Fruit fly (Drosophila melanogaster): ENCODE data around the gene CG33342.
A peak's percentile ranks its signal among the peaks of the same experiment; 100 is the strongest.

The CG33342 gene

DNA sequence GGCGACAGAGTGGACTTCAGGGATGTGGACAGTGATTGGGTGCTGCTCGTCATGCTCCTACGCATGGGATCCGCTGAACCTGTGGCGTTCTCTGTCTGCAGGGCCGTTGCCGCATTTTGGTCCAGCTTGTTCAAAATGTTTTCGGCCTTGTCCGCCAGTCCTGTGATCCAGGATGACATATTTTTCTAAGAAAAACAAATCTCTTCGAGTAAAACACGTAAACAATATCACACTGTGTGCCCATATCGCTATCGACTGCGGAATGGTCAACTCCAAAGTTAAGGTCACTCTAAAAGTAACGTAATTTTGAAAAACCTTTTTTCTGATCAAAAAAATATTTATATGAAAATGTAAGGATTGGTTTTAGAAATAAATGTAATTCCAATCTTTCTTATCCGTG, 19.0 kb upstream of the CG33342 start, which contains the start of gene Golgin84:
TSS of gene Golgin84 (minus strand) at position 241 of the 400 bp plus-strand sequence.
- TF ChIP-seq CG7045 (GFP tag; optimal IDR thresholded peaks at IDR 0.05): no peak
- no peak for TF ChIP-seq CG12768 (GFP tag; optimal IDR thresholded peaks at IDR 0.05)
- no peak for TF ChIP-seq CG33017 (tag; optimal IDR thresholded peaks at IDR 0.05)
- no peak for TF ChIP-seq CG7101 (tag; optimal IDR thresholded peaks at IDR 0.05)
- TF ChIP-seq Mnt (GFP tag; optimal IDR thresholded peaks at IDR 0.05): no peak
- TF ChIP-seq cic (GFP tag; optimal IDR thresholded peaks at IDR 0.05): no peak
- TF ChIP-seq bab1 (GFP tag; optimal IDR thresholded peaks at IDR 0.05): no peak
- TF ChIP-seq pad (GFP tag; optimal IDR thresholded peaks at IDR 0.05): no peak
- no peak for TF ChIP-seq kay (GFP tag; ENCODE audit: borderline replicate concordance)

dm6 chr3R:24359957-24360356, 16.7 kb upstream of the CG33342 start, which contains the start of gene CG18528:
Gene CG18528, minus strand, starts transcription at chr3R:24360144.
- TF ChIP-seq bab1 (GFP tag; optimal IDR thresholded peaks at IDR 0.05) (peak; percentile 53), CG33017 (tag; optimal IDR thresholded peaks at IDR 0.05) (no peak)

DNA sequence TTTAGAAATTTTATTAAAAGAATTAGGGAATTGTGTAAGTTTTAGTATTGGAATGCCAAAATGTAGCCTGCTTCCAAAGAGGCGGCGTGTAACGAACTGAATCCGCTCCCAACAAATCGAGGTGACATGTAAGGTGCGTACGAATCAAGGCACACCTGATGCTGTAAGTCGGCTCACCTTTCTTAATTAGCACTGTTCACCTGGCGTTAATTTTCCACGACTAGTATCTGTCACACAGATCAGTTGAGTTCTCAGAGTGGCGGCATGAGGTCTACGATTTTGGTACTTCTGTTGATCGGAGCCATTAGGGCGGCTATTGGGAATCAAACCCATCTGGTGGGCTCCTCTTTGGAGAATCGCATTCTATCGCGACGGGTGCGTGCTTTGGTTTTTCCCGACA, 15.1 kb upstream of the CG33342 start, which contains the start of the genes CG5762 and CG33339:
TSS of gene CG5762 (minus strand) at position 101 of the 400 bp plus-strand sequence.
TSS of gene CG33339 (plus strand) at position 265 of the 400 bp plus-strand sequence.
- TF ChIP-seq CG1620 (GFP tag; optimal IDR thresholded peaks at IDR 0.05) (no peak), toe (GFP tag; optimal IDR thresholded peaks at IDR 0.05) (no peak), CG33017 (tag; optimal IDR thresholded peaks at IDR 0.05) (no peak), tj (GFP tag; optimal IDR thresholded peaks at IDR 0.05) (no peak), kay (GFP tag; ENCODE audit: borderline replicate concordance) (no peak), CG12768 (GFP tag; optimal IDR thresholded peaks at IDR 0.05) (no peak), CG7045 (GFP tag; optimal IDR thresholded peaks at IDR 0.05) (no peak), bab1 (GFP tag; optimal IDR thresholded peaks at IDR 0.05) (no peak), CG5204 (GFP tag; optimal IDR thresholded peaks at IDR 0.05) (no peak), Crg-1 (GFP tag; optimal IDR thresholded peaks at IDR 0.05) (no peak), Hr96 (GFP tag; optimal IDR thresholded peaks at IDR 0.05) (no peak)

dm6 chr3R:24362838-24363237, 13.8 kb upstream of the CG33342 start, which contains the start of gene CG33340:
Gene CG33340, plus strand, starts transcription at chr3R:24363138.
- no peak for TF ChIP-seq Crg-1 (GFP tag; optimal IDR thresholded peaks at IDR 0.05)
- TF ChIP-seq CG7045 (GFP tag; optimal IDR thresholded peaks at IDR 0.05): no peak
- no peak for TF ChIP-seq CG11617 (GFP tag; optimal IDR thresholded peaks at IDR 0.05)
- TF ChIP-seq cnc (optimal IDR thresholded peaks at IDR 0.05): no peak
- no peak for TF ChIP-seq Clk (GFP tag; optimal IDR thresholded peaks at IDR 0.05)
- no peak for TF ChIP-seq kay (GFP tag; ENCODE audit: borderline replicate concordance)

DNA sequence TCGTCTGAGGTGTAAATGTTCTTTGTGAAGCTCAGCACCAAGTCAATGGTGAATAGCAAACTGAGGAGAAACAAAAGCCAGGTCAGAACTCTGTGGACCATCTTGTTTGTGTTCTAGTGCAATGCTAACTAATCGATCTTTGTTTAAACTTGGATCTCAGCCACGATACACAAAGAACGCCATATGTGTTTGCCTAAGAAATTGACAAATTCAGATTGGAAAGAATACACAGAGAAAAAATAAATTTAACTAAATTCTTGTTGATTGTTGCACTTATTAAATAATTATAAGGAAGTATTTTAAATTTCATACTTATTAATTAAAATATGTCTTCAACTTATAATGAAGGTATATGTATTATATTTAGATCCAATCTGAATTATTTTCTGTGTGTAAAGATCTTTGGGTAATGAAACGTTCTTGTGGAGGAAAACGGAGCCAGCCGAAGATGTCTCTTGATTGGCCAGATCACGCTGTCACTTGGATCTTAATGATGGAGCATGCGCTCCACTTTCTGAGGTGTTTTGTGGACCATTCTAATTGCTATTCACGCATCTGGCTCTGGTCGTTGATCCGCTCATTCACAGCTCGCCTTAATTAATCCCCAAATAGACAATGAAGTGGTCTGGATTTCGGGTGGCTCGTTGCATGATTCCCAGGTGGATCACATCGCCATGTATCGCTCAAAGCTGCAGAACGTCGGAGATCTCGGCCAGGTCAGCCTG, 11.6 kb upstream of the CG33342 start, which contains the start of the genes CG17784 and CG13613:
TSS of gene CG17784 (minus strand) at position 101 of the 725 bp plus-strand sequence.
TSS of gene CG13613 (plus strand) at position 675 of the 725 bp plus-strand sequence.
- TF ChIP-seq cic (GFP tag; optimal IDR thresholded peaks at IDR 0.05) (no peak), CG11617 (GFP tag; optimal IDR thresholded peaks at IDR 0.05) (no peak)

DNA sequence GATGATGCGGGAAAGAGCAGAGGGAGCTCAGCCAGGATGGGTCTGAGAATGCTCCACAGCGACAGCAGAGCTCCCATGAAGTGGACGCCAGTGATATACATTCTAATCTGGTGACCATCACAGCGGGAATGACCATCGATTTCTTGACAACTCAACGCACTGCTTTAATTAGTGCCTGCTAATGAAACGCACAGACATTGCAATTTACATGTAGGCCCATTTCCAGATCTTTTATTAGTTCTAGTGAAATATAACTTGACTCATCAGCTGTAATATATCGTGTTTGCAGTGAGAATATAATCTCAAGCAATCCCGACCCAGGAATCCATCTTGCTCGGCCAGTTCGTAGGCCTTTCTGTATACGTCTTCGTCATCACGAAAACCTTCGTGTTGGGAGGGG, 9.5 kb upstream of the CG33342 start, which contains the start of gene CG42811:
TSS of gene CG42811 (minus strand) at position 101 of the 400 bp plus-strand sequence.
- no peak for TF ChIP-seq kay (GFP tag; ENCODE audit: borderline replicate concordance)
- TF ChIP-seq bab1 (GFP tag; optimal IDR thresholded peaks at IDR 0.05): no peak
- no peak for TF ChIP-seq Hr96 (GFP tag; optimal IDR thresholded peaks at IDR 0.05)
- no peak for TF ChIP-seq CG11617 (GFP tag; optimal IDR thresholded peaks at IDR 0.05)
- no peak for TF ChIP-seq toe (GFP tag; optimal IDR thresholded peaks at IDR 0.05)
- no peak for TF ChIP-seq pad (GFP tag; optimal IDR thresholded peaks at IDR 0.05)
- no peak for TF ChIP-seq Crg-1 (GFP tag; optimal IDR thresholded peaks at IDR 0.05)
- no peak for TF ChIP-seq CG1620 (GFP tag; optimal IDR thresholded peaks at IDR 0.05)
- TF ChIP-seq CG12768 (GFP tag; optimal IDR thresholded peaks at IDR 0.05): no peak
- TF ChIP-seq Mnt (GFP tag; optimal IDR thresholded peaks at IDR 0.05): no peak
- TF ChIP-seq tj (GFP tag; optimal IDR thresholded peaks at IDR 0.05): no peak

- TF ChIP-seq bab1 (GFP tag; optimal IDR thresholded peaks at IDR 0.05): no peak
- TF ChIP-seq cnc (optimal IDR thresholded peaks at IDR 0.05): no peak
- TF ChIP-seq kay (GFP tag; ENCODE audit: borderline replicate concordance): no peak
- no peak for TF ChIP-seq CG33017 (tag; optimal IDR thresholded peaks at IDR 0.05)
These were observed 8.6 kb upstream of the CG33342 start, which contains the start of the genes CG42812 and CG33341 for dm6 chr3R:24368064-24368463. Gene CG42812, minus strand, starts transcription at chr3R:24368164. Gene CG33341, plus strand, starts transcription at chr3R:24368358.

DNA sequence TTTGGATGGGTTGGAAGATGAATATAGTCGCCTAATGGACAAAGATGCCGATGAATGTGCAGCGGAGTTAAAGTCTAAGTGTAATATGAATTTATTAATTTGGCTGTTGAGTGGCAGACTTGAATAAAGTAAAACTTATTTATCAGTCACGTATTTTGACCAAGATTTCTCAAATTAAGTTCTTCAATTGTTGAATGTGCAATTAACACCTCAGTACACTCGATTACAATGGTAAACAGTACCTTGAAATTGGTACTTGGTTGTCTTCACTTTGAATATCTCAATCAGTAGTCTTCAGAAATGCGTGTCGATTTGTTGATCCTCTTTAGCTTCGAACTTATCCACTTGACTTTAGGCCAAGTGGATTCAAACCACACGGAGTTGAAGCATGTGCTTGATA, 7.4 kb upstream of the CG33342 start, which contains the start of gene CG13614:
TSS of gene CG13614 (plus strand) at position 301 of the 400 bp plus-strand sequence.
- TF ChIP-seq CG12768 (GFP tag; optimal IDR thresholded peaks at IDR 0.05) (no peak), kay (GFP tag; ENCODE audit: borderline replicate concordance) (no peak), ovo (GFP tag; optimal IDR thresholded peaks at IDR 0.05) (no peak), Hr96 (GFP tag; optimal IDR thresholded peaks at IDR 0.05) (no peak), cic (GFP tag; optimal IDR thresholded peaks at IDR 0.05) (no peak), Crg-1 (GFP tag; optimal IDR thresholded peaks at IDR 0.05) (no peak)
